Fruit fly (Drosophila melanogaster): ENCODE measurements around the gene Pop4.

Pop4 gene

dm6 chr3L:7951841-7952240 is 26.6 kb downstream of the Pop4 start:
- TF ChIP-seq sv (GFP tag; optimal IDR thresholded peaks at IDR 0.05) = no peak
- no peak for TF ChIP-seq Hnf4 (GFP tag; optimal IDR thresholded peaks at IDR 0.05)
- TF ChIP-seq psq (GFP tag; optimal IDR thresholded peaks at IDR 0.05) = no peak
- TF ChIP-seq Dif (GFP tag; optimal IDR thresholded peaks at IDR 0.05; ENCODE audit: partially characterized antibody) = no peak
- peak; percentile 57 for TF ChIP-seq Vsx2 (GFP tag; optimal IDR thresholded peaks at IDR 0.05; ENCODE audit: partially characterized antibody)
- no peak for TF ChIP-seq ey (GFP tag; optimal IDR thresholded peaks at IDR 0.05)
- no peak for TF ChIP-seq Dfd (GFP tag; optimal IDR thresholded peaks at IDR 0.05)
- peak; percentile 52 for TF ChIP-seq h (GFP tag; optimal IDR thresholded peaks at IDR 0.05)
- TF ChIP-seq Sp1 (GFP tag; optimal IDR thresholded peaks at IDR 0.05) = peak; percentile 26
- peak; percentile 24 for TF ChIP-seq Rel (GFP tag; optimal IDR thresholded peaks at IDR 0.05)
- no peak for TF ChIP-seq Rel (tag; optimal IDR thresholded peaks at IDR 0.05)
- TF ChIP-seq sage (GFP tag; optimal IDR thresholded peaks at IDR 0.05) = no peak
- no peak for TF ChIP-seq br (GFP tag; optimal IDR thresholded peaks at IDR 0.05)
- TF ChIP-seq CG9705 (GFP tag; optimal IDR thresholded peaks at IDR 0.05) = no peak
- TF ChIP-seq N (GFP tag; optimal IDR thresholded peaks at IDR 0.05) = no peak
- no peak for TF ChIP-seq dmrt93B (GFP tag; optimal IDR thresholded peaks at IDR 0.05)
- no peak for TF ChIP-seq Mio (GFP tag; optimal IDR thresholded peaks at IDR 0.05)
- no peak for TF ChIP-seq Hr83 (GFP tag; optimal IDR thresholded peaks at IDR 0.05; ENCODE audit: poor library complexity, severe bottlenecking)
- no peak for TF ChIP-seq HLH106 (tag; optimal IDR thresholded peaks at IDR 0.05)
- no peak for TF ChIP-seq lola (GFP tag; optimal IDR thresholded peaks at IDR 0.05)
- TF ChIP-seq jim (GFP tag; optimal IDR thresholded peaks at IDR 0.05) = no peak
- TF ChIP-seq fru (GFP tag; optimal IDR thresholded peaks at IDR 0.05) = no peak
- no peak for TF ChIP-seq Abd-B (GFP tag; optimal IDR thresholded peaks at IDR 0.05)
- no peak for TF ChIP-seq GATAd (GFP tag; optimal IDR thresholded peaks at IDR 0.05)
- no peak for TF ChIP-seq Myc (optimal IDR thresholded peaks at IDR 0.05)
- TF ChIP-seq Hr78 (GFP tag; optimal IDR thresholded peaks at IDR 0.05) = no peak
- TF ChIP-seq usp (GFP tag; optimal IDR thresholded peaks at IDR 0.05) = no peak
- TF ChIP-seq rgr (GFP tag; optimal IDR thresholded peaks at IDR 0.05) = no peak
- no peak for TF ChIP-seq Jra (GFP tag; optimal IDR thresholded peaks at IDR 0.05)
- TF ChIP-seq dsf (GFP tag; optimal IDR thresholded peaks at IDR 0.05; ENCODE audit: borderline replicate concordance) = no peak
- no peak for TF ChIP-seq dl (GFP tag; optimal IDR thresholded peaks at IDR 0.05; ENCODE audit: insufficient read depth in 1 of 2, partially characterized antibody in 2 of 2)
- TF ChIP-seq pan (optimal IDR thresholded peaks at IDR 0.05) = no peak
- peak; percentile 69 for TF ChIP-seq CrebA (GFP tag; optimal IDR thresholded peaks at IDR 0.05; ENCODE audit: borderline replicate concordance)

- TF ChIP-seq Vsx2 (GFP tag; optimal IDR thresholded peaks at IDR 0.05; ENCODE audit: partially characterized antibody) (peak; percentile 81), Rel (GFP tag; optimal IDR thresholded peaks at IDR 0.05) (no peak), Rel (tag; optimal IDR thresholded peaks at IDR 0.05) (no peak), HLH106 (tag; optimal IDR thresholded peaks at IDR 0.05) (no peak)
Observed at dm6 chr3L:7949778-7950177, 28.7 kb downstream of the Pop4 start.

dm6 chr3L:7947880-7948286 is 30.6 kb downstream of the Pop4 start, which contains the start of gene exex:
Gene exex, plus strand, starts transcription at chr3L:7948186.
- TF ChIP-seq N (GFP tag; optimal IDR thresholded peaks at IDR 0.05) (no peak), h (GFP tag; optimal IDR thresholded peaks at IDR 0.05) (peak; percentile 39), br (GFP tag; optimal IDR thresholded peaks at IDR 0.05) (no peak), sv (GFP tag; optimal IDR thresholded peaks at IDR 0.05) (no peak), ey (GFP tag; optimal IDR thresholded peaks at IDR 0.05) (no peak), dl (GFP tag; optimal IDR thresholded peaks at IDR 0.05; ENCODE audit: insufficient read depth in 1 of 2, partially characterized antibody in 2 of 2) (peak in 1 of 2 experiments; percentile 59), Abd-B (GFP tag; optimal IDR thresholded peaks at IDR 0.05) (no peak), fru (GFP tag; optimal IDR thresholded peaks at IDR 0.05) (peak; percentile 9), Mio (GFP tag; optimal IDR thresholded peaks at IDR 0.05) (no peak), Vsx2 (GFP tag; optimal IDR thresholded peaks at IDR 0.05; ENCODE audit: partially characterized antibody) (peak; percentile 53), CrebA (GFP tag; optimal IDR thresholded peaks at IDR 0.05; ENCODE audit: borderline replicate concordance) (no peak), brk (GFP tag; optimal IDR thresholded peaks at IDR 0.05) (no peak), rgr (GFP tag; optimal IDR thresholded peaks at IDR 0.05) (no peak), dmrt93B (GFP tag; optimal IDR thresholded peaks at IDR 0.05) (no peak), psq (GFP tag; optimal IDR thresholded peaks at IDR 0.05) (no peak), OdsH (GFP tag; optimal IDR thresholded peaks at IDR 0.05) (no peak), Dfd (GFP tag; optimal IDR thresholded peaks at IDR 0.05) (no peak), Sp1 (GFP tag; optimal IDR thresholded peaks at IDR 0.05) (no peak), CG32264 (GFP tag; optimal IDR thresholded peaks at IDR 0.05) (no peak), Hr78 (GFP tag; optimal IDR thresholded peaks at IDR 0.05) (no peak), sage (GFP tag; optimal IDR thresholded peaks at IDR 0.05) (no peak), dsf (GFP tag; optimal IDR thresholded peaks at IDR 0.05; ENCODE audit: borderline replicate concordance) (no peak), Jra (GFP tag; optimal IDR thresholded peaks at IDR 0.05) (no peak), usp (GFP tag; optimal IDR thresholded peaks at IDR 0.05) (no peak), HLH106 (tag; optimal IDR thresholded peaks at IDR 0.05) (no peak), Hr83 (GFP tag; optimal IDR thresholded peaks at IDR 0.05; ENCODE audit: poor library complexity, severe bottlenecking) (no peak), Dif (GFP tag; optimal IDR thresholded peaks at IDR 0.05; ENCODE audit: partially characterized antibody) (peak; percentile 54), tai (GFP tag; optimal IDR thresholded peaks at IDR 0.05) (no peak), pan (optimal IDR thresholded peaks at IDR 0.05) (no peak)

Data from whole organism, wandering third instar larva.